Worm (Caenorhabditis elegans) whole organism, L1 larva: Measurements from ENCODE around the gene T13C5.7.

Source experiments
- efl-1 ChIP-seq, 4 experiments: fragments of 150-350 bp; optimal IDR thresholded peaks in 3 of 4; peaks in 1 of 4; 1 replicate in 1 of 4; 2 replicates in 3 of 4; lab custom pipeline; 2014; ENCODE audit warnings: missing biosample characterization in 2 of 4, missing genetic modification characterization in 2 of 4, missing genetic modification reagents in 2 of 4
- elt-2 ChIP-seq: sonication (generic microtip); optimal IDR thresholded peaks from 2 replicates; lab custom pipeline; 2016; ENCODE audit warnings: missing genetic modification characterization, mild to moderate bottlenecking, inconsistent platforms, missing compliant biosample characterization, missing genetic modification reagents
- ets-5 ChIP-seq: fragments of 200-800 bp; sonication (Bioruptor generic); IDR thresholded peaks from 2 replicates; pipeline ENCODE4 v1.3.6; 2022; ENCODE audit warnings: missing genetic modification characterization, missing compliant biosample characterization
- lin-14 ChIP-seq: fragments of 200-800 bp; sonication (Bioruptor generic); optimal IDR thresholded peaks from 2 replicates; lab custom pipeline; 2018; ENCODE audit warnings: mild to moderate bottlenecking, missing genetic modification characterization, moderate library complexity, missing compliant biosample characterization
- nhr-28 ChIP-seq: fragments of 150-350 bp; optimal IDR thresholded peaks from 2 replicates; lab custom pipeline; 2014; ENCODE audit warnings: missing biosample characterization, missing genetic modification characterization
- rnt-1 ChIP-seq: sonication (generic microtip); optimal IDR thresholded peaks from 2 replicates; lab custom pipeline; 2016; ENCODE audit warnings: mild to moderate bottlenecking, missing genetic modification characterization, moderate library complexity, missing compliant biosample characterization
- skn-1 ChIP-seq: fragments of 150-350 bp; optimal IDR thresholded peaks from 2 replicates; lab custom pipeline; 2014; ENCODE audit warnings: missing biosample characterization, missing genetic modification characterization
- unc-86 ChIP-seq: sonication (generic microtip); optimal IDR thresholded peaks from 2 replicates; lab custom pipeline; 2016; ENCODE audit warnings: missing genetic modification characterization, missing compliant biosample characterization

- TF ChIP-seq rnt-1 (no peak), lin-14 (GFP tag; lab: Kevin White, UChicago) (no peak), unc-86 (tag; lab: Kevin White, UChicago) (no peak), skn-1 (tag; lab: Kevin White, UChicago) (no peak), elt-2 (tag; lab: Kevin White, UChicago) (no peak), ets-5 (GFP tag; lab: Robert Waterston, UW) (no peak), nhr-28 (tag; lab: Kevin White, UChicago) (no peak), efl-1 (optimal IDR thresholded peaks at IDR 0.05; lab: Kevin White, UChicago) (no peak), efl-1 (GFP tag; optimal IDR thresholded peaks at IDR 0.05 in 1 of 2; lab: Kevin White, UChicago) (no peak)
These were observed 4.6 kb upstream of the T13C5.7 start, which contains the start of gene T25B2.3 for ce11 chrX:6175829-6176228.
